Worm (Caenorhabditis elegans): ENCODE data around the gene fbxb-50.

Gene fbxb-50

DNA sequence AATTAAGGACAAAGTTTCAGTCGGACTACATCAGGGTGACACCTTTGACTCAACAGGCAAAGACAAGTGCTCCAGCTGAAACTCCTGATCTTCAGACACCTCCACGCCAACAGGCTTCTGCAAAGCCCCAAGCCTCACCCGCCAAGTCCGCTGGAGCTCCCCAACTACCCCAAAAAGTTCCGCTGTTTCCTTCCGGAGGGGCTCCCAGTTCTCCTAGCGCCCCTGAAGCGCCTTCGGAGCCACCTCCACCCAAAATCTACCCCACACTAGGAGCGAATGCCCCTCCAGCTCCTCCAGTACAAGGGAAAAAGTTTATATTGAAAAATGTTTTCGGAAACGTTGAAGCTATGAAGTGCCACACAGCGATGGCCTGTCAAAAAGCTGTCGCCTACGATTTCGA lies 46.8 kb downstream of the fbxb-50 start:
- TF ChIP-seq ham-2 (GFP tag; optimal IDR thresholded peaks at IDR 0.05) (no peak), ceh-83 (GFP tag; optimal IDR thresholded peaks at IDR 0.05) (no peak)

DNA sequence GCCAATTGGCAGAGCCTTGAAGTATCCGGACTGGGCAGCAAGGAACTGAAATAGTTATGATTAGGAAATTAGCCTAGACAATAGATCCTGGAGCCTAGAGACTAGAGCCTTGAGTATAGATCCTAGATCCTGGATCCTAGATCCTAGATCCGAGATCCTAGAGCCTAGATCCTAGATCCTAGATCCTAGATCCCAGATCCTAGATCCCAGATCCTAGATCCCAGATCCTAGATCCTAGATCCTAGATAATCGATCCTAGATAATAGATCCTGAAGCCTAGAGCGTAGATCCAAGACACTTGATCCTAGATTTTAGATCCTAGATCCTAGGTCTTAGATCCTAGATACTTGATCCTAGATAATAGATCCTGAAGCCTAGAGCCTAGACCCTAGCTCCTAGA lies 48.8 kb downstream of the fbxb-50 start:
- TF ChIP-seq elt-1 (tag; optimal IDR thresholded peaks at IDR 0.05; ENCODE audit: borderline replicate concordance, insufficient read depth) = peak; percentile 73
- TF ChIP-seq M03D4.4 (tag; optimal IDR thresholded peaks at IDR 0.05) = no peak
- no peak for TF ChIP-seq lin-32 (GFP tag; optimal IDR thresholded peaks at IDR 0.05)

DNA sequence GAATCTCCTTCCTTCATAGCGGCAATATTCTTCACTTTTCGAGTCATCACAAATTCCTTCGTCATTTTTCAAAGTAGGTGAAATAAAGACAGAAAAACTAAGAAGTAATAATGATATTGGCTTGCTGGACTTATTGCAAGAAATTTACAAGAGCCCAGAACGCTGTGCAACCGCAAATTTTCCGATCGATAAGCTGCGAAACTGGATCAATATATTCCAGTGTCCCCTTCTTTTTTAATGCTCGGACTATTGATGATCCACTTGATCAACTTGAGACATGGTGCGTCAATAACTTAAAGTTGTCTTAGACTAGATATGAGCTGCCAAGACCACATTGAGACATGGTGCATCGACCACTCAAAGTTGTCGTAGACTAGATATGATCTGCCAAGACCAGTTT lies 49.8 kb downstream of the fbxb-50 start, which contains the start of gene bath-33:
TSS of gene bath-33 (minus strand) at position 101 of the 400 bp plus-strand sequence.
- TF ChIP-seq nhr-12 (tag; optimal IDR thresholded peaks at IDR 0.05) (no peak), drap-1 (GFP tag; optimal IDR thresholded peaks at IDR 0.05) (no peak), M03D4.4 (tag; optimal IDR thresholded peaks at IDR 0.05) (no peak), unc-120 (tag; optimal IDR thresholded peaks at IDR 0.05; ENCODE audit: poor library complexity, severe bottlenecking) (no peak), ham-2 (GFP tag; optimal IDR thresholded peaks at IDR 0.05) (no peak), blmp-1 (tag; optimal IDR thresholded peaks at IDR 0.05) (no peak), bed-3 (GFP tag; optimal IDR thresholded peaks at IDR 0.05) (no peak), elt-3 (tag; optimal IDR thresholded peaks at IDR 0.05) (no peak), sem-2 (GFP tag; optimal IDR thresholded peaks at IDR 0.05) (no peak), unc-62 (GFP tag; optimal IDR thresholded peaks at IDR 0.05) (no peak), mab-5 (tag; optimal IDR thresholded peaks at IDR 0.05) (no peak), lin-32 (GFP tag; optimal IDR thresholded peaks at IDR 0.05) (no peak)

All from whole organism, mixed stage, embryonic.